Fruit fly (Drosophila melanogaster) whole organism, wandering third instar larva: ENCODE data around the gene Glys.

Experiments
- Abd-B ChIP-seq: fragments of >200 bp; optimal IDR thresholded peaks from 2 replicates; lab custom pipeline; 2017; ENCODE audit warnings: missing biosample characterization, missing genetic modification characterization
- CG32264 ChIP-seq: fragments of 200-800 bp; sonication (Bioruptor generic); optimal IDR thresholded peaks from 2 replicates; lab custom pipeline; 2016; ENCODE audit warnings: missing biosample characterization, missing genetic modification characterization
- CG9705 ChIP-seq: fragments of 200-800 bp; sonication (Bioruptor generic); optimal IDR thresholded peaks from 2 replicates; lab custom pipeline; 2018; ENCODE audit warnings: missing biosample characterization, mild to moderate bottlenecking, missing genetic modification characterization
- CrebA ChIP-seq: fragments of 200-800 bp; sonication (Bioruptor generic); optimal IDR thresholded peaks from 2 replicates; lab custom pipeline; 2016; ENCODE audit warnings: missing biosample characterization, mild to moderate bottlenecking, missing genetic modification characterization, borderline replicate concordance
- Dfd ChIP-seq: fragments of >200 bp; optimal IDR thresholded peaks from 2 replicates; lab custom pipeline; 2017; ENCODE audit warnings: missing biosample characterization, missing genetic modification characterization
- Dif ChIP-seq: fragments of 200-275, 200-300 bp; sonication (Bioruptor generic); optimal IDR thresholded peaks from 2 replicates; lab custom pipeline; 2018; ENCODE audit warnings: missing biosample characterization, missing genetic modification characterization; ENCODE audit not compliant: partially characterized antibody
- Hnf4 ChIP-seq: fragments of 200-800 bp; sonication (Bioruptor generic); optimal IDR thresholded peaks from 2 replicates; lab custom pipeline; 2016; ENCODE audit warnings: missing biosample characterization, mild to moderate bottlenecking, missing genetic modification characterization
- Hr78 ChIP-seq: fragments of >200 bp; optimal IDR thresholded peaks from 2 replicates; lab custom pipeline; 2017; ENCODE audit warnings: missing biosample characterization, missing genetic modification characterization
- Jra ChIP-seq: sonication (Bioruptor generic); optimal IDR thresholded peaks from 2 replicates; lab custom pipeline; 2016; ENCODE audit warnings: missing biosample characterization, missing genetic modification characterization
- Mio ChIP-seq: sonication (Bioruptor generic); optimal IDR thresholded peaks from 2 replicates; lab custom pipeline; 2016; ENCODE audit warnings: missing biosample characterization, missing genetic modification characterization
- OdsH ChIP-seq: fragments of 200-800 bp; sonication (Bioruptor generic); optimal IDR thresholded peaks from 2 replicates; lab custom pipeline; 2016; ENCODE audit warnings: missing biosample characterization, mild to moderate bottlenecking, missing genetic modification characterization
- Rel ChIP-seq, 2 experiments: fragments of 200-800 bp; sonication (Bioruptor generic) in 1 of 2; optimal IDR thresholded peaks; 2 replicates in 1 of 2; 3 replicates in 1 of 2; lab custom pipeline; 2016 to 2019; ENCODE audit warnings: mild to moderate bottlenecking in 2 of 2, missing biosample characterization in 2 of 2, missing genetic modification characterization in 2 of 2, moderate library complexity in 1 of 2
- Vsx2 ChIP-seq: fragments of 200-300, 225-300 bp; sonication (Bioruptor generic); optimal IDR thresholded peaks from 2 replicates; lab custom pipeline; 2018; ENCODE audit warnings: missing biosample characterization, missing genetic modification characterization; ENCODE audit not compliant: partially characterized antibody
- brk ChIP-seq: fragments of 200-800 bp; sonication (Bioruptor generic); optimal IDR thresholded peaks from 2 replicates; lab custom pipeline; 2016; ENCODE audit warnings: missing biosample characterization, mild to moderate bottlenecking, missing genetic modification characterization
- dl ChIP-seq, 2 experiments: fragments of 175-275, 200-275 bp in 1 of 2; fragments of 200-275 bp in 1 of 2; sonication (Bioruptor generic); optimal IDR thresholded peaks; lab custom pipeline; 2018; ENCODE audit warnings: mild to moderate bottlenecking in 2 of 2, missing biosample characterization in 2 of 2, missing genetic modification characterization in 2 of 2, moderate library complexity in 2 of 2; ENCODE audit not compliant: partially characterized antibody in 2 of 2, insufficient read depth in 1 of 2
- dmrt93B ChIP-seq: fragments of 200-800 bp; sonication (Bioruptor generic); optimal IDR thresholded peaks from 2 replicates; lab custom pipeline; 2018; ENCODE audit warnings: missing biosample characterization, mild to moderate bottlenecking, missing genetic modification characterization
- fru ChIP-seq: fragments of 200-800 bp; sonication (Bioruptor generic); optimal IDR thresholded peaks from 3 replicates; lab custom pipeline; 2016; ENCODE audit warnings: missing biosample characterization, mild to moderate bottlenecking, missing genetic modification characterization
- h ChIP-seq: fragments of 200-800 bp; sonication (Bioruptor generic); optimal IDR thresholded peaks from 3 replicates; lab custom pipeline; 2016; ENCODE audit warnings: missing biosample characterization, mild to moderate bottlenecking, missing genetic modification characterization
- jim ChIP-seq: fragments of 175-275, 200-325 bp; sonication (Bioruptor generic); optimal IDR thresholded peaks from 2 replicates; lab custom pipeline; 2016; ENCODE audit warnings: missing biosample characterization, mild to moderate bottlenecking, missing genetic modification characterization
- lola ChIP-seq: fragments of >200 bp; optimal IDR thresholded peaks from 2 replicates; lab custom pipeline; 2017; ENCODE audit warnings: missing biosample characterization, missing genetic modification characterization
- pan ChIP-seq: fragments of >200 bp; optimal IDR thresholded peaks from 2 replicates; lab custom pipeline; 2017
- sv ChIP-seq: fragments of 200-800 bp; sonication (Bioruptor generic); optimal IDR thresholded peaks from 3 replicates; lab custom pipeline; 2016; ENCODE audit warnings: missing biosample characterization, missing genetic modification characterization
- tai ChIP-seq: sonication (Bioruptor generic); optimal IDR thresholded peaks from 2 replicates; lab custom pipeline; 2016; ENCODE audit warnings: missing biosample characterization, missing genetic modification characterization

Glys gene

DNA sequence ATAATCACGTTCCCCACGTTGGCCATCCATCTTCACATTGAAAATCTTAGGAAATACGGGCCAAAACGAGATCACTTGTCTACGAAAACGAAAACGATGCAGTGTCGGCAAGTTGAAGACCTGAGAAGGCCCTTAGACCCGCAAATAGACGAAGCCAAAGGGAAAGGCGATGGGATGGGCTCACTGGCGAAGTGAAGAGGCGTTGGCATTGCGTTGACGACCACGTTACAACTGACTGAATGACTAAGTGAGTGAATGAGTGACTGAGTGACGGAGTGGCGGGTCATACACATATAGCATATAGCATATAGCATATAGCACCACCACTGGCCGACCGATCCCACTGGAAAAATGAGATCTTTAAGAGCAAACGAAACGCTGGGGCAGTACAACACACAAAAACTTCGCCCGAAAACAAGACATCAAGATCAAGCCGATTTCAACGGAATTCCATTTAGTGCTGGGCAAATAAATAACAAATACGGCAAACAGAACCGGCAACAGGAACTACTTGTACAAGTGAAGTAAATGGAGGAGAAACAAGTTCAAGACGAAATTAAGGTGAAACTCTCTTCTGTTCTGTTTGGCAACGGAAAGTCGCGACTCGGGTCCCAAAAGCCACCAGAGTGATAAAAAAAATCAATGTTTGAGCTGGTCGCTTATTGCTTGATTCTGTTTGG, 24.2 kb downstream of the Glys start:
- TF ChIP-seq brk (GFP tag; lab: Kevin White, UChicago) (no peak), tai (GFP tag; lab: Kevin White, UChicago) (no peak), Mio (no peak), CrebA (GFP tag; lab: Kevin White, UChicago) (no peak)
- TF ChIP-seq, all 38 proteins: peak for 0

DNA sequence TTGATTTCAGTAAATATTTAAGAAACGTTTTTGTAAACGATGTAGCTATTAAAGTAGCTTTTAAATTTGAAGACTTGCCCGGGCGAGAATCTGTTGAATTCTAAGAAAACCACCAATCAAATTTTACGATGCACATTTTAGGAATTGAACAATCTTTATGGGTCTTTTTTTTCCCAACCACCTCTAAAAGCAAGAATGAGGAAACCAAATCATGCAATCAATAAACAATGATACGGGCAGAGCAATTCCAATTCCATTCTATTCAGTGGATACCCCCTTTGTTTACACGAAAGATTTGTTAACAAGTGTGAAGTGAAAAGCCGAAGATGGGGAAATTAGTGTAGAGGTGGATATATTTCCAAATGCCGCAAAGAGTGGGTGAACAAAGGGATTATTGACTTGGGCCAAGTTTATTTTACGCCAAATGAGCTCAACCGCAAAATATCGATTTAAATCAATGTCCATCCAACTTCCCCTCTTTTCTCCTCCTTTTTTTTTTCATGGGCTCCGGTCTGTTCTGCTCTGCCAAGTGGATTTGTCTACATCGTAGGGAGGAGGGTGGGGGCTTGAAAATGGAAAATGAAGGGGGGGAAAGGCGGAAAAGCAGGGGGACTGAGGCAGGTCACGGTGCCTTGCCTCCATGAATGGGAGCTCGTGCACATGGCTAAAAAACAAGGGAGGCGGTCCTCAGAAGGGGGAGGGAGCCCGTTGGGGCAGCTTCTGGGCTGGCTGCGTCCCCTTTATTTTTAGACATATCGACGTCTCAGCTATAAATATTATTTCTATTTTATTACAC, 25.5 kb downstream of the Glys start:
- TF ChIP-seq sv (GFP tag; lab: Kevin White, UChicago): no peak
- no peak for TF ChIP-seq pan (lab: Kevin White, UChicago)
- TF ChIP-seq h (GFP tag; lab: Kevin White, UChicago): no peak
- TF ChIP-seq Hnf4: no peak
- TF ChIP-seq Dfd (GFP tag; lab: Kevin White, UChicago): no peak
- TF ChIP-seq CrebA (GFP tag; lab: Kevin White, UChicago): no peak
- TF ChIP-seq tai (GFP tag; lab: Kevin White, UChicago): no peak
- TF ChIP-seq lola (GFP tag; lab: Kevin White, UChicago): no peak
- TF ChIP-seq Dif (GFP tag; lab: Kevin White, UChicago): no peak
- no peak for TF ChIP-seq dmrt93B (GFP tag; lab: Kevin White, UChicago)
- no peak for TF ChIP-seq Hr78 (GFP tag; lab: Kevin White, UChicago)
- TF ChIP-seq CG9705 (GFP tag; lab: Kevin White, UChicago): no peak
- no peak for TF ChIP-seq Abd-B (GFP tag; lab: Kevin White, UChicago)
- TF ChIP-seq CG32264 (GFP tag; lab: Kevin White, UChicago): no peak
- no peak for TF ChIP-seq Vsx2 (GFP tag; lab: Kevin White, UChicago)

DNA sequence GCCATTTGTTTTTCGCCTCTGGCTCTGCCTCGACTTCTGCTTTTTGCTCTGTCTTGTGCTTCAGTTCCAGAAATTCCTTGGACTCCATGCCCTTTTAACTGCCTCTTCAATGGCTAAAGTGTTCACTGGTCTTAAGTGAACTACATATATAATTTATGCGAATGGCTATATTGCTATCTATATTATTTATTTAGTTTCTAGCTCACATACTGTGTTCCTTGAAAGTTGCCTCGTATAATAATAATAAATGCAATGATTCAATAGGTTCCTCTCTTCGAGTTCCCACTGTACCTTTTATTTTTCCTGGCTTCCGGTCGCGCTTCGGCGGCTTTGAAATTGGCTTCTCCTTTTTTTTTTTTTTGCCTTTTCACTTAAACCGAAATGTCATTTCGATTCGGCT, 27.6 kb downstream of the Glys start:
- no peak for TF ChIP-seq h (GFP tag; lab: Kevin White, UChicago)
- no peak for TF ChIP-seq Dfd (GFP tag; lab: Kevin White, UChicago)
- no peak for TF ChIP-seq CG32264 (GFP tag; lab: Kevin White, UChicago)

DNA sequence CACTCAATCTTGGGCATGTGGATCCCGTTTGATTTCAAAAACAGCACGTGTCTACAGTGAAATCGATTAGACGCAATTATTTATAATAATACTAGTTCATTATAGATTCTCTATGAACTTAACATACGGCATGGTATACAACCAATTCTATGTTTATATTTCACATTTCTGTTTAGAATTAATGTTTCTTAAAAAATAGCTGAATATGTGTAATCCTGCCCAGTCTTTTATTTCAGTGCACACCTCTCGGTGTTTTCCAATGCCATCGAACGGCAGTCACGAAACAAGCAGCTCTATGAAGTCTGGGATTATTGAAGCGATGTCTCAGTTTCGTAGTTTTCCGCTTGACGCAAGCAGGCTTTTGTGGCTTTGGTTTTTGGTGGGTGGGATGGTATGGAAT, 29.6 kb downstream of the Glys start:
- TF ChIP-seq dl (GFP tag; optimal IDR thresholded peaks at IDR 0.05; lab: Kevin White, UChicago; ENCODE audit: insufficient read depth in 1 of 2, partially characterized antibody in 2 of 2) (no peak), fru (no peak), Rel (GFP tag; optimal IDR thresholded peaks at IDR 0.05; lab: Kevin White, UChicago) (no peak), Rel (tag; optimal IDR thresholded peaks at IDR 0.05; lab: Kevin White, UChicago) (no peak)

DNA sequence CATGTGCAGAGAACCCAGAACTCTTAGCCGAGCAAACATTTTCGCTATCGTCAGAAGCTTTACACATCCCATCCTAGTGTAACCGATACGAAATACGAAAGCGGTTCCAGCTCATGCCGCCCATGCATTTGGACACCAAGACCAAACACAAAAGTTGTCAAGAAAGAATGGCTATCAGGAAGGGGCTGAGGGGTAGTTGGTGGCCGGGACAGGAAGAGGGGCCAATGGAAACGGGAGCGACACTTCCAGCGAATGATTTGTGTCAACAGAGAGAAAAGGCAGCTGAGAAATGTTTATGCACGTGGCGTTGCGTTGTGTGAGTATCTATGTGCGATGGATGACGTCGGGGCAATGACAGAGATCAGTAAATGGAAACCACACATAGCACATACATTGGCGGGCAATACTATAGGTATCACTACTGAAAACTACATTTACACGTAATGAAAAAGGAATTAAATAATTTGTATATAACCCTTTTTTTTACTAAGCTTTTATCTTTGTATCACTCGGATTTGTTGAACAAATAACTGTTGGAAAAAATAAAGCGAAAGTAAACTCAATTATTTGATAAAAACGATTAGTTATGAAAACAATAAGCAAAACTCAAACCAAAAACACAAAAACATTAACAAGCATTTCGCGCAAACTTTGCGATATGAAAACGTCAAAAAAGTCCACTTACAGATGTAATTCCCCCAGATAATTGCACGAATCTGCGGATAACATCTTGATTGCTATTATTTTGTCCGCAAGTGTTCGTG, 32.7 kb downstream of the Glys start:
- no peak for TF ChIP-seq CG32264 (GFP tag; lab: Kevin White, UChicago)
- no peak for TF ChIP-seq jim
- TF ChIP-seq Jra (GFP tag; lab: Kevin White, UChicago): no peak
- no peak for TF ChIP-seq OdsH
- no peak for TF ChIP-seq brk (GFP tag; lab: Kevin White, UChicago)

DNA sequence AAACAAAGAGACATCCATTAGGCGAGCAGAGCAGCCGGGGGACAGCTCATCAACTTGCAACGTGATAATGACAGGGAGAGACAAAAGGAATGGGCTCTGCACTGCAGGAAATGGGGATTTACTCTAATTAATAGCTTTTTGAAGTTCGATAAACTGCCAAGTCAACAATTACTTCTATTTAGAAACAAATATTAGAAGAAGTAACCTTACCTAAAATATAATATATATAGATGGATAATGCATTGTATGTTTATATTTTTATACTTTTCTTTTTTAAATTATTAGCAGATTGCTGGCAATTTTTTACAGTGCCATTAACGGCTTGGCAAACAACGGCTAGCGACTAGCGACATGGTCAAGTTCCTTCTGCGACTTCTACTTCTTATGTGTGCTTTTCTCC, 33.7 kb downstream of the Glys start:
- TF ChIP-seq Mio (no peak), Rel (GFP tag; optimal IDR thresholded peaks at IDR 0.05; lab: Kevin White, UChicago) (no peak), Rel (tag; optimal IDR thresholded peaks at IDR 0.05; lab: Kevin White, UChicago) (no peak), brk (GFP tag; lab: Kevin White, UChicago) (no peak), pan (lab: Kevin White, UChicago) (no peak), Abd-B (GFP tag; lab: Kevin White, UChicago) (no peak)
